Worm (Caenorhabditis elegans) whole organism, young adult: Measurements from ENCODE around the gene btb-9.

Experiments used
- B0035.1 ChIP-seq: sonication (generic microtip); optimal IDR thresholded peaks from 2 replicates; lab custom pipeline; 2016; ENCODE audit warnings: missing genetic modification characterization, mild to moderate bottlenecking, missing compliant biosample characterization, missing genotype, missing genetic modification reagents
- B0261.1 ChIP-seq: sonication (generic microtip); optimal IDR thresholded peaks from 2 replicates; lab custom pipeline; 2016; ENCODE audit warnings: mild to moderate bottlenecking, missing genetic modification characterization, moderate library complexity, missing compliant biosample characterization
- B0336.3 ChIP-seq: fragments of 200-800 bp; sonication (Bioruptor generic); IDR thresholded peaks from 2 replicates; pipeline ENCODE4 v1.3.6; 2022; ENCODE audit warnings: missing genetic modification characterization, missing compliant biosample characterization
- D2030.7 ChIP-seq: fragments of 200-800 bp; sonication (Bioruptor generic); IDR thresholded peaks from 2 replicates; pipeline ENCODE4 v1.3.6; 2022; ENCODE audit warnings: missing genetic modification reagents, missing genetic modification characterization, missing compliant biosample characterization
- F10E7.11 ChIP-seq: sonication (generic microtip); optimal IDR thresholded peaks from 2 replicates; lab custom pipeline; 2017; ENCODE audit warnings: mild to moderate bottlenecking, missing genetic modification characterization, moderate library complexity, missing compliant biosample characterization
- F39B2.1 ChIP-seq: fragments of 200-800 bp; sonication (Bioruptor generic); IDR thresholded peaks from 2 replicates; pipeline ENCODE4 v1.3.6; 2022; ENCODE audit warnings: missing genetic modification reagents, missing genetic modification characterization, missing compliant biosample characterization
- F57C9.4 ChIP-seq: sonication (generic microtip); optimal IDR thresholded peaks from 2 replicates; lab custom pipeline; 2017; ENCODE audit warnings: mild to moderate bottlenecking, missing genetic modification characterization, missing compliant biosample characterization
- T26A5.8 ChIP-seq: sonication (generic microtip); optimal IDR thresholded peaks from 2 replicates; lab custom pipeline; 2016; ENCODE audit warnings: missing genetic modification characterization, missing compliant biosample characterization
- Y79H2A.3 ChIP-seq: fragments of 200-800 bp; sonication (Bioruptor generic); conservative IDR thresholded peaks from 2 replicates; pipeline ENCODE4 v1.3.6; 2022; ENCODE audit warnings: missing genetic modification reagents, missing genetic modification characterization, missing compliant biosample characterization
- ZK185.1 ChIP-seq: sonication (generic microtip); optimal IDR thresholded peaks from 2 replicates; lab custom pipeline; 2016; ENCODE audit warnings: mild to moderate bottlenecking, missing genetic modification characterization, missing compliant biosample characterization; ENCODE audit not compliant: poor library complexity, severe bottlenecking
- attf-6 ChIP-seq: fragments of 200-800 bp; sonication (Bioruptor generic); IDR thresholded peaks from 2 replicates; pipeline ENCODE4 v1.3.6; 2022; ENCODE audit warnings: missing genetic modification reagents, missing genetic modification characterization, missing compliant biosample characterization
- cebp-1 ChIP-seq, 2 experiments: fragments of 200-800 bp in 1 of 2; sonication (Bioruptor generic) in 1 of 2; sonication (generic microtip) in 1 of 2; IDR thresholded peaks in 1 of 2; optimal IDR thresholded peaks in 1 of 2; 2 replicates each; pipeline versions ENCODE4 v1.3.6 to Lab custom; 2017 to 2022; ENCODE audit warnings: missing compliant biosample characterization in 2 of 2, missing genetic modification characterization in 2 of 2, mild to moderate bottlenecking in 1 of 2, missing genetic modification reagents in 1 of 2, moderate library complexity in 1 of 2
- cebp-2 ChIP-seq: fragments of 200-800 bp; sonication (Bioruptor generic); IDR thresholded peaks from 2 replicates; pipeline ENCODE4 v1.3.6; 2022; ENCODE audit warnings: missing genetic modification characterization, missing compliant biosample characterization
- ceh-27 ChIP-seq: fragments of 200-800 bp; sonication (Bioruptor generic); optimal IDR thresholded peaks from 2 replicates; lab custom pipeline; 2018; ENCODE audit warnings: mild to moderate bottlenecking, missing genetic modification characterization, moderate library complexity, missing compliant biosample characterization
- ceh-40 ChIP-seq: fragments of 200-800 bp; sonication (Bioruptor generic); IDR thresholded peaks from 2 replicates; pipeline ENCODE4 v1.3.6; 2022; ENCODE audit warnings: missing genetic modification characterization, missing compliant biosample characterization
- dox-1 ChIP-seq: fragments of 200-800 bp; sonication (Bioruptor generic); IDR thresholded peaks from 2 replicates; pipeline ENCODE4 v1.3.6; 2022; ENCODE audit warnings: missing genetic modification reagents, missing genetic modification characterization, missing compliant biosample characterization
- efl-1 ChIP-seq: fragments of 150-350 bp; optimal IDR thresholded peaks from 2 replicates; lab custom pipeline; 2014; ENCODE audit warnings: missing biosample characterization, missing genetic modification reagents, missing genetic modification characterization
- ekl-4 ChIP-seq: fragments of 200-800 bp; sonication (Bioruptor generic); IDR thresholded peaks from 2 replicates; pipeline ENCODE4 v1.3.6; 2022; ENCODE audit warnings: missing genetic modification reagents, missing genetic modification characterization, missing compliant biosample characterization
- fkh-3 ChIP-seq: sonication (generic microtip); optimal IDR thresholded peaks from 2 replicates; lab custom pipeline; 2016; ENCODE audit warnings: mild to moderate bottlenecking, missing genetic modification characterization, missing compliant biosample characterization
- him-1 ChIP-seq: sonication (generic microtip); optimal IDR thresholded peaks from 2 replicates; lab custom pipeline; 2016; ENCODE audit warnings: missing genotype, missing genetic modification reagents, missing genetic modification characterization, missing compliant biosample characterization
- let-526 ChIP-seq: fragments of 200-800 bp; sonication (Bioruptor generic); IDR thresholded peaks from 2 replicates; pipeline ENCODE4 v1.3.6; 2022; ENCODE audit warnings: missing genetic modification reagents, missing genetic modification characterization, missing compliant biosample characterization
- lin-26 ChIP-seq: fragments of 200-800 bp; sonication (Bioruptor generic); IDR thresholded peaks from 2 replicates; pipeline ENCODE4 v1.3.6; 2022; ENCODE audit warnings: missing genetic modification reagents, missing genetic modification characterization, missing compliant biosample characterization
- madf-6 ChIP-seq: fragments of 200-800 bp; sonication (Bioruptor generic); IDR thresholded peaks from 2 replicates; pipeline ENCODE4 v1.3.6; 2022; ENCODE audit warnings: missing genetic modification reagents, missing genetic modification characterization, missing compliant biosample characterization
- madf-8 ChIP-seq: fragments of 200-800 bp; sonication (Bioruptor generic); conservative IDR thresholded peaks from 2 replicates; pipeline ENCODE4 v1.3.6; 2022; ENCODE audit warnings: missing genetic modification reagents, missing genetic modification characterization, missing compliant biosample characterization
- mcd-1 ChIP-seq: fragments of 200-800 bp; sonication (Bioruptor generic); IDR thresholded peaks from 2 replicates; pipeline ENCODE4 v1.3.6; 2022; ENCODE audit warnings: missing genetic modification reagents, missing genetic modification characterization, missing compliant biosample characterization
- nhr-80 ChIP-seq: sonication (generic microtip); optimal IDR thresholded peaks from 2 replicates; lab custom pipeline; 2016; ENCODE audit warnings: missing genetic modification characterization, missing compliant biosample characterization
- rcor-1 ChIP-seq: fragments of 200-800 bp; sonication (Bioruptor generic); IDR thresholded peaks from 2 replicates; pipeline ENCODE4 v1.3.6; 2022; ENCODE audit warnings: missing genetic modification reagents, missing genetic modification characterization, missing compliant biosample characterization
- tbp1 ChIP-seq: fragments of 200-800 bp; sonication (Bioruptor generic); optimal IDR thresholded peaks from 2 replicates; lab custom pipeline; 2018; ENCODE audit warnings: mild to moderate bottlenecking, missing genetic modification characterization, missing compliant biosample characterization
- xnd-1 ChIP-seq: sonication (generic microtip); optimal IDR thresholded peaks from 2 replicates; lab custom pipeline; 2016; ENCODE audit warnings: missing genotype, missing genetic modification reagents, missing genetic modification characterization, missing compliant biosample characterization
- zfh-2 ChIP-seq: fragments of 200-800 bp; sonication (Bioruptor generic); conservative IDR thresholded peaks from 2 replicates; pipeline ENCODE4 v1.3.6; 2022; ENCODE audit warnings: missing genetic modification reagents, missing genetic modification characterization, missing compliant biosample characterization
- zim-3 ChIP-seq: sonication (generic microtip); optimal IDR thresholded peaks from 2 replicates; lab custom pipeline; 2017; ENCODE audit warnings: mild to moderate bottlenecking, missing genetic modification characterization, moderate library complexity, missing compliant biosample characterization
- ztf-18 ChIP-seq: sonication (generic microtip); optimal IDR thresholded peaks from 2 replicates; lab custom pipeline; 2016; ENCODE audit warnings: missing genotype, mild to moderate bottlenecking, missing genetic modification characterization, missing compliant biosample characterization
- ztf-25 ChIP-seq: fragments of 200-800 bp; sonication (Bioruptor generic); IDR thresholded peaks from 2 replicates; pipeline ENCODE4 v1.3.6; 2022; ENCODE audit warnings: missing genetic modification reagents, missing genetic modification characterization, missing compliant biosample characterization
- ztf-26 ChIP-seq: sonication (generic microtip); optimal IDR thresholded peaks from 2 replicates; lab custom pipeline; 2017; ENCODE audit warnings: missing genetic modification characterization, missing compliant biosample characterization
- ztf-28 ChIP-seq: fragments of 200-800 bp; sonication (Bioruptor generic); IDR thresholded peaks from 2 replicates; pipeline ENCODE4 v1.3.6; 2022; ENCODE audit warnings: missing genetic modification reagents, missing genetic modification characterization, missing compliant biosample characterization
- ztf-6 ChIP-seq: fragments of 200-800 bp; sonication (Bioruptor generic); IDR thresholded peaks from 2 replicates; pipeline ENCODE4 v1.3.6; 2022; ENCODE audit warnings: missing genetic modification reagents, missing genetic modification characterization, missing compliant biosample characterization

Gene btb-9

DNA sequence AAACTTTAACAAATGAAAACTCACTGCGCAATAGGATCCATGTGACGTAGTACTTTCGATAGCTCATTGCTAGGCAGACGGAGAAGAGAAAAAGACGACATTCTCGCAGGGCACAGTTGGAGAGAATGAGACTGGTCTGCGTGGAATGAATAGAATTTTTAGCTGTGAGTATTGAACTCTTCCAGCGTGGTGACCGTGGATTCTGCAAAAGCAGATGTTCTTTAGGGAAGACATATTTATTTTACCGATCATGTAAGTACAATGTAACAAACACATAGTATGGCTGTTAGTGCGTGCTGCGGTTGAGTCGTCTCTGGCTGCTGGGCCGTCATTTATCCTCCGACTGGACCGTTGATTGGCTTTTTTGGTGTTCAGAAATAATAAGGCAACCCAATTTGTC is 24.7 kb downstream of the btb-9 start, which contains the start of gene F36H5.9:
Gene F36H5.9, minus strand, starts transcription at position 101 of the 400 bp plus-strand sequence.
- TF ChIP-seq cebp-2: no peak
- no peak for TF ChIP-seq rcor-1 (GFP tag; lab: Robert Waterston, UW)

DNA sequence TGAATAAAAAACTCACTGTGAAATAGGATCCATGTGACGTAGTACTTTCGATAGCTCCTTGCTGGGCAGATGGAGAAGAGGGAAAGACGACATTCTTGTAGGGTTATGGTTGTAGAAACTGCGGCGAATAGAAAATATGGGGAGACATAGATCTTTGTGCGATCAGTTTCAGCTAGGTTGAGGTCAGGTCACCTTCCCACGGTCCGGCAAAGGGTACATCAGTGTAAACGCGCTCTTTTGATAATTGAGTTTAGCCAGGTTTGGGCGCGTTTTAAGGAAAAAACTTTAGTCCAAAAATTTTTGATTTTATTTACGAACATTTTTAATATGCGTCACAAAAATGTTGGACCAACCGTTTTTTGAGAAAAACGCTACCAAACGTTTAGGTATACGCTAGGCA is 27.8 kb downstream of the btb-9 start, which contains the start of gene F36H5.17:
Gene F36H5.17, minus strand, starts transcription at position 101 of the 400 bp plus-strand sequence.
- no peak for TF ChIP-seq lin-26
- TF ChIP-seq B0035.1 (tag; lab: Kevin White, UChicago): no peak
- TF ChIP-seq ztf-18 (tag; lab: Kevin White, UChicago): no peak
- no peak for TF ChIP-seq F57C9.4 (tag; lab: Kevin White, UChicago)

DNA sequence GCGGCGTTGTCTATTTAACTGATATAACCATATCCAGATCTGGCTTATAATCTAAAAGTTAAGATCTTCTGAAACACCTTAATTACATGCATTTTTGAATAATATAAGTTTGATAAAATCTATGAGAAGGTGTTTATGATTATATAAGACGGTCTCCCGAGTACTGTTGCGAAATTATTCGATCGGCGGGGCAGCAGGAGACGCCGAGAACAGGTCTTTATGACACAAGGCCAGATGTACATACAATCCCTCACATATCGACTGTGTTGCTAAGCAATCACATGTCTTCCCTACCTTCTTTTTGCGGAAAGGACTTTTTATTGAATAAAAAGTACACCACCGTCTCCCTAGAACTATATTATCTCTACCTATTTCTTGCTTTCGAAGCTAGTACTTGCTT is 28.3 kb downstream of the btb-9 start, which contains the start of gene fbxb-53:
Gene fbxb-53, plus strand, starts transcription at position 301 of the 400 bp plus-strand sequence.
- TF ChIP-seq ZK185.1 (tag; lab: Kevin White, UChicago) (no peak), zim-3 (tag; lab: Kevin White, UChicago) (no peak), madf-8 (GFP tag; lab: Robert Waterston, UW) (no peak), fkh-3 (tag; lab: Kevin White, UChicago) (no peak), nhr-80 (tag; lab: Kevin White, UChicago) (no peak), xnd-1 (no peak), B0261.1 (tag; lab: Kevin White, UChicago) (no peak), ztf-28 (GFP tag; lab: Robert Waterston, UW) (no peak), dox-1 (GFP tag; lab: Robert Waterston, UW) (no peak), B0336.3 (no peak), attf-6 (GFP tag; lab: Robert Waterston, UW) (no peak), F10E7.11 (tag; lab: Kevin White, UChicago) (no peak), let-526 (no peak), ztf-26 (tag; lab: Kevin White, UChicago) (no peak), him-1 (tag; lab: Kevin White, UChicago) (no peak), F57C9.4 (tag; lab: Kevin White, UChicago) (no peak), F39B2.1 (GFP tag; lab: Robert Waterston, UW) (no peak), ceh-27 (GFP tag; lab: Kevin White, UChicago) (no peak), ztf-6 (GFP tag; lab: Robert Waterston, UW) (no peak)

DNA sequence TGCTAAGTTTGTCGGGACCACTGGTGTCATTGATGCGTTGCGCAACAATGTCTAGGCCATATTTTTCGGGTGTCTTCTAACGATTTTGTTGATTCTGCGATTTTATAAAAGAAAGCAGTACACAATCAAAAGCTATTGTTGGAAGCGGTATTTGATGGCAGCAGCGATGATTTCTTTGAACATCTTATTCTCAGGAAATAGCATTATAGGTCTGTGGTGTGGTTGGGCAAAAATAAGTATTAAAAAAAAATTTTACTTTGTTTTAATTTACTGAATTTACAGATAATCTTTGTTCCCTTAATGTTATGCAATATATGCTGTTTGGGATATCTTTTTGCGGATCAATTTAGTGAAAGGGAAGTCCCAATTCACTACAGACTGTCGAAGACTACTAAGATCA is 28.7 kb downstream of the btb-9 start, which contains the start of gene F36H5.10:
Gene F36H5.10, plus strand, starts transcription at position 301 of the 400 bp plus-strand sequence.
- TF ChIP-seq madf-6 (GFP tag; lab: Robert Waterston, UW) (no peak), ceh-40 (no peak), ekl-4 (GFP tag; lab: Robert Waterston, UW) (no peak), D2030.7 (GFP tag; lab: Robert Waterston, UW) (no peak), xnd-1 (no peak), cebp-1 (GFP tag; IDR thresholded peaks at IDR 0.05; lab: Robert Waterston, UW) (no peak), cebp-1 (tag; optimal IDR thresholded peaks at IDR 0.05; lab: Kevin White, UChicago) (no peak), zfh-2 (GFP tag; lab: Robert Waterston, UW) (no peak), efl-1 (GFP tag; lab: Kevin White, UChicago) (no peak), madf-8 (GFP tag; lab: Robert Waterston, UW) (no peak), Y79H2A.3 (GFP tag; lab: Robert Waterston, UW) (no peak), tbp1 (GFP tag; lab: Kevin White, UChicago) (no peak), ztf-25 (GFP tag; lab: Robert Waterston, UW) (no peak), mcd-1 (no peak), T26A5.8 (tag; lab: Kevin White, UChicago) (no peak)
- TF ChIP-seq, all 124 proteins: peak for 0
